Fruit fly (Drosophila melanogaster) whole organism, embryonic: ENCODE results near the gene Socs36E.

Experiments used
- Adf1 ChIP-seq: fragments of 200-800 bp; sonication (Bioruptor generic); IDR thresholded peaks from 2 replicates; pipeline ENCODE4 v1.3.6; 2022; ENCODE audit warnings: missing biosample characterization, missing genetic modification characterization
- Atf-2 ChIP-seq: fragments of 200-800 bp; sonication (Bioruptor generic); optimal IDR thresholded peaks from 2 replicates; lab custom pipeline; 2016; ENCODE audit warnings: missing biosample characterization, missing genetic modification characterization
- Awh ChIP-seq: fragments of 200-800 bp; sonication (Bioruptor generic); IDR thresholded peaks from 2 replicates; pipeline ENCODE4, ENCODE4 v1.3.6; 2022; ENCODE audit warnings: missing biosample characterization, missing genetic modification characterization
- Bgb ChIP-seq: fragments of 200-800 bp; sonication (Bioruptor generic); IDR thresholded peaks from 2 replicates; pipeline ENCODE4 v1.3.6; 2022; ENCODE audit warnings: missing biosample characterization, missing genetic modification characterization; ENCODE audit not compliant: partially characterized antibody
- CG10209 ChIP-seq: fragments of 200-800 bp; sonication (Bioruptor generic); optimal IDR thresholded peaks from 3 replicates; lab custom pipeline; 2017; ENCODE audit warnings: missing biosample characterization, mild to moderate bottlenecking, missing genetic modification characterization, missing genetic modification reagents
- CG10267 ChIP-seq: fragments of 200-800 bp; sonication (Bioruptor generic); optimal IDR thresholded peaks from 2 replicates; lab custom pipeline; 2018; ENCODE audit warnings: missing biosample characterization, mild to moderate bottlenecking, missing genetic modification characterization, moderate library complexity
- CG10565 ChIP-seq: fragments of 200-800 bp; sonication (Bioruptor generic); optimal IDR thresholded peaks from 3 replicates; lab custom pipeline; 2016; ENCODE audit warnings: missing biosample characterization, mild to moderate bottlenecking, missing genetic modification characterization
- CG11247 ChIP-seq: fragments of 200-800 bp; sonication (Bioruptor generic); IDR thresholded peaks from 2 replicates; pipeline ENCODE4 v1.3.6; 2022; ENCODE audit warnings: missing biosample characterization, missing genetic modification characterization
- CG1233 ChIP-seq: fragments of 200-800 bp; sonication (Bioruptor generic); optimal IDR thresholded peaks from 4 replicates; lab custom pipeline; 2018; ENCODE audit warnings: missing biosample characterization, mild to moderate bottlenecking, missing genetic modification characterization
- CG14050 ChIP-seq: fragments of 200-800 bp; sonication (Bioruptor generic); IDR thresholded peaks from 3 replicates; pipeline ENCODE4 v1.3.6; 2022; ENCODE audit warnings: missing biosample characterization, missing genetic modification characterization
- CG1529 ChIP-seq: fragments of 200-800 bp; sonication (Bioruptor generic); optimal IDR thresholded peaks from 3 replicates; lab custom pipeline; 2018; ENCODE audit warnings: missing biosample characterization, missing genetic modification characterization
- CG16779 ChIP-seq: fragments of 200-800 bp; sonication (Bioruptor generic); IDR thresholded peaks from 2 replicates; pipeline ENCODE4 v1.3.6; 2022; ENCODE audit warnings: missing biosample characterization, missing genetic modification characterization
- CG17328 ChIP-seq: fragments of 200-800 bp; sonication (Bioruptor generic); IDR thresholded peaks from 2 replicates; pipeline ENCODE4 v1.3.6; 2022; ENCODE audit warnings: missing biosample characterization, missing genetic modification characterization
- CG17385 ChIP-seq: fragments of 200-800 bp; sonication (Bioruptor generic); optimal IDR thresholded peaks from 3 replicates; lab custom pipeline; 2018; ENCODE audit warnings: missing biosample characterization, mild to moderate bottlenecking, missing genetic modification characterization
- CG1832 ChIP-seq: fragments of 200-800 bp; sonication (Bioruptor generic); optimal IDR thresholded peaks from 2 replicates; lab custom pipeline; 2017; ENCODE audit warnings: missing biosample characterization, mild to moderate bottlenecking, missing genetic modification characterization, inconsistent platforms
- CG18599 ChIP-seq: fragments of 200-800 bp; sonication (Bioruptor generic); optimal IDR thresholded peaks from 3 replicates; lab custom pipeline; 2017; ENCODE audit warnings: missing biosample characterization, missing genetic modification characterization, mild to moderate bottlenecking, moderate library complexity, missing genetic modification reagents
- CG34376 ChIP-seq: fragments of 200-800 bp; sonication (Bioruptor generic); optimal IDR thresholded peaks from 2 replicates; lab custom pipeline; 2018; ENCODE audit warnings: missing biosample characterization, mild to moderate bottlenecking, missing genetic modification characterization
- CG4360 ChIP-seq: fragments of 200-800 bp; sonication (Bioruptor generic); IDR thresholded peaks from 2 replicates; pipeline ENCODE4 v1.3.6; 2022; ENCODE audit warnings: missing biosample characterization, missing genetic modification characterization
- CG4617 ChIP-seq: fragments of 200-800 bp; sonication (Bioruptor generic); optimal IDR thresholded peaks from 3 replicates; lab custom pipeline; 2016; ENCODE audit warnings: missing biosample characterization, missing genetic modification characterization, borderline replicate concordance
- CG6683 ChIP-seq: fragments of 200-800 bp; sonication (Bioruptor generic); optimal IDR thresholded peaks from 2 replicates; lab custom pipeline; 2017; ENCODE audit warnings: missing biosample characterization, mild to moderate bottlenecking, missing genetic modification characterization, missing genetic modification reagents
- CG8388 ChIP-seq: fragments of 200-800 bp; sonication (Bioruptor generic); optimal IDR thresholded peaks from 2 replicates; lab custom pipeline; 2019; ENCODE audit warnings: missing biosample characterization, mild to moderate bottlenecking, missing genetic modification characterization, moderate library complexity
- CG8478 ChIP-seq: fragments of >200 bp; optimal IDR thresholded peaks from 2 replicates; lab custom pipeline; 2018
- CG8765 ChIP-seq: fragments of 200-800 bp; sonication (Bioruptor generic); IDR thresholded peaks from 2 replicates; pipeline ENCODE4 v1.3.6; 2022; ENCODE audit warnings: missing biosample characterization, missing genetic modification characterization
- CG9437 ChIP-seq: fragments of 200-800 bp; sonication (Bioruptor generic); optimal IDR thresholded peaks from 2 replicates; lab custom pipeline; 2018; ENCODE audit warnings: missing biosample characterization, mild to moderate bottlenecking, missing genetic modification characterization
- CG9797 ChIP-seq: fragments of 200-800 bp; sonication (Bioruptor generic); optimal IDR thresholded peaks from 3 replicates; lab custom pipeline; 2018; ENCODE audit warnings: missing biosample characterization, mild to moderate bottlenecking, missing genetic modification characterization
- Doc3 ChIP-seq: fragments of 200-800 bp; sonication (Bioruptor generic); IDR thresholded peaks from 3 replicates; pipeline ENCODE4 v1.3.6; 2022; ENCODE audit warnings: missing biosample characterization, missing genetic modification characterization; ENCODE audit not compliant: partially characterized antibody
- Dp ChIP-seq: fragments of 200-800 bp; sonication (Bioruptor generic); optimal IDR thresholded peaks from 2 replicates; lab custom pipeline; 2018; ENCODE audit warnings: missing biosample characterization, mild to moderate bottlenecking, missing genetic modification characterization, moderate library complexity
- Lpt ChIP-seq: fragments of >200 bp; optimal IDR thresholded peaks from 2 replicates; lab custom pipeline; 2018; ENCODE audit warnings: missing biosample characterization, missing genetic modification characterization
- NC2α ChIP-seq: fragments of 200-800 bp; sonication (Bioruptor generic); optimal IDR thresholded peaks from 2 replicates; lab custom pipeline; 2016; ENCODE audit warnings: missing biosample characterization, missing genetic modification characterization
- Poxn ChIP-seq: fragments of 200-800 bp; sonication (Bioruptor generic); IDR thresholded peaks from 2 replicates; pipeline ENCODE4 v1.3.6; 2022; ENCODE audit warnings: missing biosample characterization, missing genetic modification characterization
- Ptx1 ChIP-seq: fragments of 200-800 bp; sonication (Bioruptor generic); IDR thresholded peaks from 2 replicates; pipeline ENCODE4 v1.3.6; 2022; ENCODE audit warnings: missing biosample characterization, missing genetic modification characterization
- Sox100B ChIP-seq: fragments of 200-800 bp; sonication (Bioruptor generic); optimal IDR thresholded peaks from 3 replicates; lab custom pipeline; 2018; ENCODE audit warnings: missing biosample characterization, mild to moderate bottlenecking, missing genetic modification characterization
- ap ChIP-seq: fragments of 200-800 bp; sonication (Bioruptor generic); IDR thresholded peaks from 2 replicates; pipeline ENCODE4 v1.3.6; 2022; ENCODE audit warnings: missing biosample characterization, missing genetic modification characterization
- bsh ChIP-seq, 2 experiments: fragments of 200-800 bp; sonication (Bioruptor generic); optimal IDR thresholded peaks; 2 replicates each; lab custom pipeline; 2017 to 2018; ENCODE audit warnings: mild to moderate bottlenecking in 2 of 2, missing biosample characterization in 2 of 2, missing genetic modification characterization in 2 of 2, moderate library complexity in 1 of 2
- chm ChIP-seq: fragments of 200-800 bp; sonication (Bioruptor generic); IDR thresholded peaks from 2 replicates; pipeline ENCODE4 v1.3.6; 2022; ENCODE audit warnings: missing biosample characterization, missing genetic modification characterization
- dan ChIP-seq: fragments of 200-800 bp; sonication (Bioruptor generic); IDR thresholded peaks from 2 replicates; pipeline ENCODE4 v1.3.6; 2022; ENCODE audit warnings: missing biosample characterization, missing genetic modification characterization
- fd102C ChIP-seq: fragments of 200-800 bp; sonication (Bioruptor generic); optimal IDR thresholded peaks from 2 replicates; lab custom pipeline; 2018; ENCODE audit warnings: missing biosample characterization, mild to moderate bottlenecking, missing genetic modification characterization, moderate library complexity
- gsb ChIP-seq: fragments of 200-800 bp; sonication (Bioruptor generic); IDR thresholded peaks from 2 replicates; pipeline ENCODE4 v1.3.6; 2022; ENCODE audit warnings: missing biosample characterization, missing genetic modification characterization
- knrl ChIP-seq: fragments of 200-800 bp; sonication (Bioruptor generic); IDR thresholded peaks from 3 replicates; pipeline ENCODE4 v1.3.6; 2022; ENCODE audit warnings: missing biosample characterization, missing genetic modification characterization; ENCODE audit not compliant: partially characterized antibody
- nerfin-2 ChIP-seq: fragments of 200-800 bp; sonication (Bioruptor generic); IDR thresholded peaks from 2 replicates; pipeline ENCODE4 v1.3.6; 2022; ENCODE audit warnings: missing biosample characterization, missing genetic modification characterization; ENCODE audit not compliant: partially characterized antibody
- pita ChIP-seq: fragments of 200-800 bp; sonication (Bioruptor generic); optimal IDR thresholded peaks from 2 replicates; lab custom pipeline; 2017; ENCODE audit warnings: missing biosample characterization, mild to moderate bottlenecking, missing genetic modification characterization
- pzg ChIP-seq: fragments of 200-800 bp; sonication (Bioruptor generic); optimal IDR thresholded peaks from 3 replicates; lab custom pipeline; 2018; ENCODE audit warnings: missing biosample characterization, mild to moderate bottlenecking, missing genetic modification characterization, moderate library complexity
- ranshi ChIP-seq: fragments of 200-800 bp; sonication (Bioruptor generic); IDR thresholded peaks from 2 replicates; pipeline ENCODE4 v1.3.6; 2022; ENCODE audit warnings: missing biosample characterization, missing genetic modification characterization
- sens-2 ChIP-seq: fragments of 200-800 bp; sonication (Bioruptor generic); IDR thresholded peaks from 2 replicates; pipeline ENCODE4 v1.3.6; 2022; ENCODE audit warnings: missing biosample characterization, missing genetic modification characterization
- stc ChIP-seq: fragments of 200-800 bp; sonication (Bioruptor generic); IDR thresholded peaks from 2 replicates; pipeline ENCODE4 v1.3.6; 2022; ENCODE audit warnings: missing biosample characterization, missing genetic modification characterization
- sug ChIP-seq: fragments of 200-800 bp; optimal IDR thresholded peaks from 2 replicates; lab custom pipeline; 2019; ENCODE audit warnings: missing biosample characterization, mild to moderate bottlenecking, missing genetic modification characterization, moderate library complexity
- tgo ChIP-seq: fragments of 200-800 bp; sonication (Bioruptor generic); IDR thresholded peaks from 3 replicates; pipeline ENCODE4 v1.3.6; 2022; ENCODE audit warnings: missing biosample characterization, missing genetic modification characterization
- trh ChIP-seq: fragments of 200-800 bp; sonication (Bioruptor generic); optimal IDR thresholded peaks from 2 replicates; lab custom pipeline; 2016; ENCODE audit warnings: missing biosample characterization, missing genetic modification characterization
- wdn ChIP-seq: fragments of 200-800 bp; sonication (Bioruptor generic); IDR thresholded peaks from 2 replicates; pipeline ENCODE4 v1.3.6; 2022; ENCODE audit warnings: missing biosample characterization, missing genetic modification characterization
- wek ChIP-seq: fragments of 200-800 bp; sonication (Bioruptor generic); optimal IDR thresholded peaks from 3 replicates; lab custom pipeline; 2018; ENCODE audit warnings: missing biosample characterization, mild to moderate bottlenecking, missing genetic modification characterization, moderate library complexity
- zen ChIP-seq: fragments of 200-800 bp; sonication (Bioruptor generic); optimal IDR thresholded peaks from 3 replicates; lab custom pipeline; 2018; ENCODE audit warnings: missing biosample characterization, mild to moderate bottlenecking, missing genetic modification characterization, moderate library complexity

The Socs36E gene

dm6 chr2L:18145253-18145652, 7.0 kb downstream of the Socs36E start (continued):
- TF ChIP-seq CG17385 (GFP tag; lab: Kevin White, UChicago) (peak; percentile 69), Doc3 (GFP tag; lab: Robert Waterston, UW) (no peak), Ptx1 (peak; percentile 81), sens-2 (GFP tag; lab: Robert Waterston, UW) (peak; percentile 84), Adf1 (peak; percentile 12; the same call in 1 of the 2 replicates), CG11247 (peak; percentile 73), CG10565 (peak; percentile 68), sug (tag; lab: Kevin White, UChicago) (no peak), NC2α (peak; percentile 84), stc (GFP tag; lab: Robert Waterston, UW) (peak; percentile 45; the same call in 1 of the 2 replicates), CG4360 (GFP tag; lab: Robert Waterston, UW) (peak; percentile 62; the same call in 1 of the 2 replicates), CG4617 (peak; percentile 65), CG1233 (GFP tag; lab: Kevin White, UChicago) (peak; percentile 81), wdn (GFP tag; lab: Robert Waterston, UW) (peak; percentile 61; the same call in 1 of the 2 replicates), CG10209 (GFP tag; lab: Kevin White, UChicago) (peak; percentile 87), chm (GFP tag; lab: Robert Waterston, UW) (peak; percentile 90), CG8765 (GFP tag; lab: Robert Waterston, UW) (peak; percentile 94), CG18599 (GFP tag; lab: Kevin White, UChicago) (peak; percentile 88), fd102C (GFP tag; lab: Kevin White, UChicago) (peak; percentile 98), knrl (GFP tag; lab: Robert Waterston, UW) (no peak), CG8478 (lab: Kevin White, UChicago) (no peak), CG17328 (GFP tag; lab: Robert Waterston, UW) (peak; percentile 93), pita (GFP tag; lab: Kevin White, UChicago) (no peak), Awh (peak; percentile 73), pzg (GFP tag; lab: Kevin White, UChicago) (no peak), Lpt (GFP tag; lab: Kevin White, UChicago) (no peak), CG16779 (GFP tag; lab: Robert Waterston, UW) (no peak), dan (GFP tag; lab: Robert Waterston, UW) (no peak; the same call in 1 of the 2 replicates), CG1529 (peak; percentile 69), gsb (GFP tag; lab: Robert Waterston, UW) (peak; percentile 60), CG10267 (peak; percentile 89), CG9437 (GFP tag; lab: Kevin White, UChicago) (peak; percentile 42), CG9797 (GFP tag; lab: Kevin White, UChicago) (peak; percentile 20), CG34376 (GFP tag; lab: Kevin White, UChicago) (no peak), Atf-2 (peak; percentile 80), trh (GFP tag; lab: Kevin White, UChicago) (peak; percentile 64), Sox100B (GFP tag; lab: Kevin White, UChicago) (peak; percentile 65), CG1832 (no peak), tgo (GFP tag; lab: Robert Waterston, UW) (peak; percentile 78), zen (tag; lab: Kevin White, UChicago) (peak; percentile 97), CG6683 (peak; percentile 22), Bgb (no peak), CG8388 (peak; percentile 88), CG14050 (GFP tag; lab: Robert Waterston, UW) (peak; percentile 63), ap (GFP tag; lab: Robert Waterston, UW) (peak; percentile 73), wek (GFP tag; lab: Kevin White, UChicago) (peak; percentile 46), bsh (GFP tag; optimal IDR thresholded peaks at IDR 0.05; lab: Kevin White, UChicago) (peak; percentile 54 to 79), Poxn (GFP tag; lab: Robert Waterston, UW) (peak; percentile 44; the same call in 1 of the 2 replicates), Dp (GFP tag; lab: Kevin White, UChicago) (no peak), nerfin-2 (no peak), ranshi (GFP tag; lab: Robert Waterston, UW) (peak; percentile 79; the same call in 1 of the 2 replicates)
